Worm (Caenorhabditis elegans) whole organism, young adult: ENCODE results near the gene Y39B6A.1.

Source experiments
- B0035.1 ChIP-seq: sonication (generic microtip); optimal IDR thresholded peaks from 2 replicates; lab custom pipeline; 2016; ENCODE audit warnings: missing genetic modification characterization, mild to moderate bottlenecking, missing compliant biosample characterization, missing genotype, missing genetic modification reagents
- C06A6.2 ChIP-seq: fragments of 200-800 bp; sonication (Bioruptor generic); conservative IDR thresholded peaks from 2 replicates; pipeline ENCODE4 v1.3.6; 2022; ENCODE audit warnings: missing genetic modification characterization, missing compliant biosample characterization
- D2030.7 ChIP-seq: fragments of 200-800 bp; sonication (Bioruptor generic); IDR thresholded peaks from 2 replicates; pipeline ENCODE4 v1.3.6; 2022; ENCODE audit warnings: missing genetic modification reagents, missing genetic modification characterization, missing compliant biosample characterization
- F23B12.7 ChIP-seq: sonication (generic microtip); optimal IDR thresholded peaks from 2 replicates; lab custom pipeline; 2017; ENCODE audit warnings: missing genetic modification characterization, mild to moderate bottlenecking, missing compliant biosample characterization, antibody characterized with exemption, moderate library complexity; ENCODE audit not compliant: insufficient read depth
- F39B2.1 ChIP-seq: fragments of 200-800 bp; sonication (Bioruptor generic); IDR thresholded peaks from 2 replicates; pipeline ENCODE4 v1.3.6; 2022; ENCODE audit warnings: missing genetic modification reagents, missing genetic modification characterization, missing compliant biosample characterization
- F55B11.4 ChIP-seq: sonication (generic microtip); optimal IDR thresholded peaks from 2 replicates; lab custom pipeline; 2016; ENCODE audit warnings: missing compliant biosample characterization, missing genetic modification characterization, borderline replicate concordance; ENCODE audit not compliant: insufficient read depth
- F57A8.1 ChIP-seq: fragments of 200-800 bp; sonication (Bioruptor generic); optimal IDR thresholded peaks from 2 replicates; lab custom pipeline; 2018; ENCODE audit warnings: mild to moderate bottlenecking, missing genetic modification characterization, moderate library complexity, missing compliant biosample characterization
- T26A5.8 ChIP-seq: sonication (generic microtip); optimal IDR thresholded peaks from 2 replicates; lab custom pipeline; 2016; ENCODE audit warnings: missing genetic modification characterization, missing compliant biosample characterization
- Y56A3A.18 ChIP-seq: fragments of 200-800 bp; sonication (Bioruptor generic); IDR thresholded peaks from 2 replicates; pipeline ENCODE4 v1.3.6; 2022; ENCODE audit warnings: missing genetic modification reagents, missing genetic modification characterization, missing compliant biosample characterization
- ama-1 ChIP-seq, 3 experiments: fragments of 150-350 bp in 1 of 3; sonication (generic microtip) in 2 of 3; optimal IDR thresholded peaks; 2 replicates each; lab custom pipeline; 2014 to 2018; ENCODE audit warnings: missing biosample characterization in 2 of 3, missing genetic modification characterization in 2 of 3, missing genetic modification reagents in 2 of 3
- athp-1 ChIP-seq: sonication (generic microtip); optimal IDR thresholded peaks from 2 replicates; lab custom pipeline; 2017; ENCODE audit warnings: mild to moderate bottlenecking, missing genetic modification characterization, missing compliant biosample characterization
- attf-5 ChIP-seq: fragments of 200-800 bp; sonication (Bioruptor generic); optimal IDR thresholded peaks from 2 replicates; lab custom pipeline; 2018; ENCODE audit warnings: mild to moderate bottlenecking, missing genetic modification characterization, missing compliant biosample characterization
- bed-1 ChIP-seq: fragments of 200-800 bp; sonication (Bioruptor generic); IDR thresholded peaks from 2 replicates; pipeline ENCODE4 v1.3.6; 2022; ENCODE audit warnings: missing genetic modification reagents, missing genetic modification characterization, missing compliant biosample characterization
- chd-7 ChIP-seq: sonication (generic microtip); optimal IDR thresholded peaks from 2 replicates; lab custom pipeline; 2016; ENCODE audit warnings: mild to moderate bottlenecking, missing genetic modification characterization, moderate library complexity, missing compliant biosample characterization
- dpl-1 ChIP-seq: fragments of 150-350 bp; optimal IDR thresholded peaks from 2 replicates; lab custom pipeline; 2014; ENCODE audit warnings: missing biosample characterization, missing genetic modification reagents, missing genetic modification characterization
- egl-18 ChIP-seq: fragments of 200-800 bp; sonication (Bioruptor generic); IDR thresholded peaks from 2 replicates; pipeline ENCODE4 v1.3.6; 2022; ENCODE audit warnings: missing genetic modification reagents, missing genetic modification characterization, missing compliant biosample characterization
- ekl-4 ChIP-seq: fragments of 200-800 bp; sonication (Bioruptor generic); IDR thresholded peaks from 2 replicates; pipeline ENCODE4 v1.3.6; 2022; ENCODE audit warnings: missing genetic modification reagents, missing genetic modification characterization, missing compliant biosample characterization
- gei-17 ChIP-seq: fragments of 200-800 bp; sonication (Bioruptor generic); optimal IDR thresholded peaks from 2 replicates; lab custom pipeline; 2018; ENCODE audit warnings: mild to moderate bottlenecking, missing genetic modification characterization, missing compliant biosample characterization
- him-1 ChIP-seq: sonication (generic microtip); optimal IDR thresholded peaks from 2 replicates; lab custom pipeline; 2016; ENCODE audit warnings: missing genotype, missing genetic modification reagents, missing genetic modification characterization, missing compliant biosample characterization
- let-526 ChIP-seq: fragments of 200-800 bp; sonication (Bioruptor generic); IDR thresholded peaks from 2 replicates; pipeline ENCODE4 v1.3.6; 2022; ENCODE audit warnings: missing genetic modification reagents, missing genetic modification characterization, missing compliant biosample characterization
- lin-26 ChIP-seq: fragments of 200-800 bp; sonication (Bioruptor generic); IDR thresholded peaks from 2 replicates; pipeline ENCODE4 v1.3.6; 2022; ENCODE audit warnings: missing genetic modification reagents, missing genetic modification characterization, missing compliant biosample characterization
- lin-54 ChIP-seq: fragments of 200-800 bp; sonication (Bioruptor generic); optimal IDR thresholded peaks from 2 replicates; lab custom pipeline; 2018; ENCODE audit warnings: mild to moderate bottlenecking, missing genetic modification characterization, missing compliant biosample characterization
- lir-1 ChIP-seq: fragments of 200-800 bp; sonication (Bioruptor generic); conservative IDR thresholded peaks from 2 replicates; pipeline ENCODE4 v1.3.6; 2022; ENCODE audit warnings: missing genetic modification reagents, missing genetic modification characterization, missing compliant biosample characterization
- lsy-27 ChIP-seq: sonication (generic microtip); optimal IDR thresholded peaks from 2 replicates; lab custom pipeline; 2017; ENCODE audit warnings: missing genetic modification characterization, mild to moderate bottlenecking, missing compliant biosample characterization, antibody characterized with exemption, missing genotype, borderline replicate concordance; ENCODE audit not compliant: insufficient read depth
- mxl-1 ChIP-seq: sonication (generic microtip); optimal IDR thresholded peaks from 2 replicates; lab custom pipeline; 2016; ENCODE audit warnings: missing genetic modification characterization, missing compliant biosample characterization
- nfya-1 ChIP-seq: sonication (generic microtip); optimal IDR thresholded peaks from 2 replicates; lab custom pipeline; 2017; ENCODE audit warnings: antibody characterized with exemption, missing compliant biosample characterization, missing genetic modification characterization, borderline replicate concordance; ENCODE audit not compliant: insufficient read depth
- nfya-2 ChIP-seq: fragments of 200-800 bp; sonication (Bioruptor generic); IDR thresholded peaks from 2 replicates; pipeline ENCODE4 v1.3.6; 2022; ENCODE audit warnings: missing genetic modification reagents, missing genetic modification characterization, missing compliant biosample characterization
- nfyb-1 ChIP-seq: fragments of 200-800 bp; sonication (Bioruptor generic); IDR thresholded peaks from 2 replicates; pipeline ENCODE4 v1.3.6; 2022; ENCODE audit warnings: missing genetic modification reagents, missing genetic modification characterization, missing compliant biosample characterization
- nhr-90 ChIP-seq: sonication (generic microtip); optimal IDR thresholded peaks from 2 replicates; lab custom pipeline; 2016; ENCODE audit warnings: missing genotype, mild to moderate bottlenecking, missing genetic modification characterization, missing compliant biosample characterization
- pbrm-1 ChIP-seq: fragments of 200-800 bp; sonication (Bioruptor generic); IDR thresholded peaks from 2 replicates; pipeline ENCODE4 v1.3.6; 2022; ENCODE audit warnings: missing genetic modification reagents, missing genetic modification characterization, missing compliant biosample characterization
- rpc-1 ChIP-seq, 2 experiments: fragments of 150-350 bp in 1 of 2; sonication (generic microtip) in 1 of 2; optimal IDR thresholded peaks; 2 replicates each; lab custom pipeline; 2014 to 2018; ENCODE audit warnings: missing biosample characterization in 1 of 2, missing genetic modification characterization in 1 of 2, missing genetic modification reagents in 1 of 2, missing genotype in 1 of 2
- sea-2 ChIP-seq: fragments of 200-800 bp; sonication (Bioruptor generic); IDR thresholded peaks from 2 replicates; pipeline ENCODE4 v1.3.6; 2022; ENCODE audit warnings: missing genetic modification characterization, missing compliant biosample characterization
- sptf-2 ChIP-seq: fragments of 200-800 bp; sonication (Bioruptor generic); optimal IDR thresholded peaks from 2 replicates; lab custom pipeline; 2018; ENCODE audit warnings: mild to moderate bottlenecking, missing genetic modification characterization, missing compliant biosample characterization
- tbp1 ChIP-seq: fragments of 200-800 bp; sonication (Bioruptor generic); optimal IDR thresholded peaks from 2 replicates; lab custom pipeline; 2018; ENCODE audit warnings: mild to moderate bottlenecking, missing genetic modification characterization, missing compliant biosample characterization
- tbx-9 ChIP-seq: sonication (generic microtip); optimal IDR thresholded peaks from 2 replicates; lab custom pipeline; 2016; ENCODE audit warnings: borderline replicate concordance, missing genetic modification characterization, inconsistent platforms, missing compliant biosample characterization
- tlf-1 ChIP-seq: fragments of 200-800 bp; sonication (Bioruptor generic); optimal IDR thresholded peaks from 2 replicates; lab custom pipeline; 2018; ENCODE audit warnings: mild to moderate bottlenecking, missing genetic modification characterization, missing compliant biosample characterization
- xnd-1 ChIP-seq: sonication (generic microtip); optimal IDR thresholded peaks from 2 replicates; lab custom pipeline; 2016; ENCODE audit warnings: missing genotype, missing genetic modification reagents, missing genetic modification characterization, missing compliant biosample characterization
- ztf-22 ChIP-seq: fragments of 200-800 bp; sonication (Bioruptor generic); optimal IDR thresholded peaks from 2 replicates; lab custom pipeline; 2018; ENCODE audit warnings: mild to moderate bottlenecking, missing genetic modification characterization, moderate library complexity, missing compliant biosample characterization
- ztf-26 ChIP-seq: sonication (generic microtip); optimal IDR thresholded peaks from 2 replicates; lab custom pipeline; 2017; ENCODE audit warnings: missing genetic modification characterization, missing compliant biosample characterization

The Y39B6A.1 gene

ce11 chrV:19177804-19178203 lies 25.6 kb downstream of the Y39B6A.1 start (continued):
- no peak for TF ChIP-seq him-1
- peak; percentile 45 for TF ChIP-seq rpc-1 (optimal IDR thresholded peaks at IDR 0.05; lab: Kevin White, UChicago)
- peak; percentile 71 for TF ChIP-seq rpc-1 (tag; optimal IDR thresholded peaks at IDR 0.05; lab: Kevin White, UChicago)
- TF ChIP-seq tbp1 (GFP tag; lab: Kevin White, UChicago) = peak; percentile 77
- no peak for TF ChIP-seq xnd-1 (tag; lab: Kevin White, UChicago)
- TF ChIP-seq ama-1 (optimal IDR thresholded peaks at IDR 0.05; lab: Kevin White, UChicago) = no peak
- TF ChIP-seq ama-1 (GFP tag; optimal IDR thresholded peaks at IDR 0.05; lab: Kevin White, UChicago) = no peak
- TF ChIP-seq, all 124 proteins: peak for 5

DNA sequence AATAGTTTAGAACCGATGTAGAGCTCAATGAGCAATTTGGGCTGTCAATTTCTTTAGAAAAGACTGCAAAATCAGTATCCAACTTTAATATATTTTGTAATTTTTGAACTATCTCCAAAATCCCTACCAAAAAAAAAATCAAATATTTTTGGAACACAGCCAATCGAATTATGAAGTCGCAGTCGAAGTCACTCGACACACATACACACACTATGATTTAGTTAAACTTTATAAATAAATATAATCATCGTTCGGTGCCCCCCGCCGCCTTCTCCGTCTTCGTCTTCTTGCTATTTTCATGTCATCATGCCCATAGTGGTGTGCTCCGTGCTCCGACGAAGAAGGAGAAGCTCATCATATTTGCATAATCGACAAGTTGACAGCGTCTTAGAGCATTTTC lies 26.3 kb downstream of the Y39B6A.1 start:
- no peak for TF ChIP-seq athp-1 (tag; lab: Kevin White, UChicago)
- TF ChIP-seq lsy-27 (tag; lab: Kevin White, UChicago) = no peak
- TF ChIP-seq gei-17 (GFP tag; lab: Kevin White, UChicago) = no peak
- no peak for TF ChIP-seq F57A8.1 (GFP tag; lab: Kevin White, UChicago)
- TF ChIP-seq Y56A3A.18 = no peak
- no peak for TF ChIP-seq ama-1 (optimal IDR thresholded peaks at IDR 0.05; lab: Kevin White, UChicago)
- no peak for TF ChIP-seq ama-1 (GFP tag; optimal IDR thresholded peaks at IDR 0.05; lab: Kevin White, UChicago)
- TF ChIP-seq ztf-22 (GFP tag; lab: Kevin White, UChicago) = no peak
- no peak for TF ChIP-seq nfya-1 (tag; lab: Kevin White, UChicago)
- no peak for TF ChIP-seq lir-1 (GFP tag; lab: Robert Waterston, UW)

- TF ChIP-seq F55B11.4 (tag; lab: Kevin White, UChicago) = no peak
- no peak for TF ChIP-seq B0035.1
- TF ChIP-seq mxl-1 = no peak
- TF ChIP-seq nfya-2 (GFP tag; lab: Robert Waterston, UW) = no peak
- no peak for TF ChIP-seq sptf-2
- TF ChIP-seq nfyb-1 = no peak
- TF ChIP-seq lin-54 (GFP tag; lab: Kevin White, UChicago) = no peak
- TF ChIP-seq lir-1 (GFP tag; lab: Robert Waterston, UW) = no peak
- no peak for TF ChIP-seq bed-1 (GFP tag; lab: Robert Waterston, UW)
- TF ChIP-seq, all 124 proteins: peak for 0
Measured at ce11 chrV:19175714-19176113, 27.7 kb downstream of the Y39B6A.1 start.

ce11 chrV:19174626-19175025 lies 28.8 kb downstream of the Y39B6A.1 start, which contains the start of gene hot-2:
Gene hot-2 (plus strand): TSS chrV:19174759.
- no peak for TF ChIP-seq attf-5 (GFP tag; lab: Kevin White, UChicago)
- no peak for TF ChIP-seq C06A6.2 (GFP tag; lab: Robert Waterston, UW)
- no peak for TF ChIP-seq Y56A3A.18
- no peak for TF ChIP-seq F23B12.7
- no peak for TF ChIP-seq F39B2.1
- TF ChIP-seq D2030.7 (GFP tag; lab: Robert Waterston, UW) = no peak
- TF ChIP-seq chd-7 (tag; lab: Kevin White, UChicago) = no peak
- TF ChIP-seq let-526 (GFP tag; lab: Robert Waterston, UW) = no peak
- TF ChIP-seq ztf-26 (tag; lab: Kevin White, UChicago) = no peak
- TF ChIP-seq lin-26 (GFP tag; lab: Robert Waterston, UW) = no peak
- no peak for TF ChIP-seq tbx-9 (tag; lab: Kevin White, UChicago)
- TF ChIP-seq ekl-4 (GFP tag; lab: Robert Waterston, UW) = no peak
- no peak for TF ChIP-seq pbrm-1 (GFP tag; lab: Robert Waterston, UW)
- TF ChIP-seq egl-18 (GFP tag; lab: Robert Waterston, UW) = no peak
- TF ChIP-seq bed-1 (GFP tag; lab: Robert Waterston, UW) = no peak
- TF ChIP-seq tlf-1 = no peak
- no peak for TF ChIP-seq sea-2
- TF ChIP-seq dpl-1 (GFP tag; lab: Kevin White, UChicago) = no peak
- TF ChIP-seq nhr-90 (tag; lab: Kevin White, UChicago) = no peak
- TF ChIP-seq T26A5.8 = no peak
